Fruit fly (Drosophila melanogaster) S2 (cell line): Measurements from ENCODE around the gene CG4045.

Experiments
- CG8478 ChIP-seq: fragments of >200 bp; optimal IDR thresholded peaks from 2 replicates; lab custom pipeline; 2018
- CTCF ChIP-seq, 2 experiments: fragments of >200 bp; optimal IDR thresholded peaks; 2 replicates each; lab custom pipeline; 2018

Gene CG4045

dm6 chrX:2032821-2033436 is 42.8 kb downstream of the CG4045 start:
- TF ChIP-seq CG8478 = no peak
- TF ChIP-seq CTCF (optimal IDR thresholded peaks at IDR 0.05; lab: Kevin White, UChicago) = no peak

- TF ChIP-seq CG8478 (no peak), CTCF (optimal IDR thresholded peaks at IDR 0.05; lab: Kevin White, UChicago) (no peak)
Measured at dm6 chrX:2032160-2032801, 43.4 kb downstream of the CG4045 start.

- TF ChIP-seq CTCF (optimal IDR thresholded peaks at IDR 0.05; lab: Kevin White, UChicago) (no peak), CG8478 (no peak)
Measured at dm6 chrX:2031308-2031707, 44.4 kb downstream of the CG4045 start.

- TF ChIP-seq CG8478 = no peak
- no peak for TF ChIP-seq CTCF (optimal IDR thresholded peaks at IDR 0.05; lab: Kevin White, UChicago)
Measured at dm6 chrX:2024819-2025218, 50.9 kb downstream of the CG4045 start.
